Worm (Caenorhabditis elegans) whole organism, young adult: ENCODE data around the gene pals-23.

Experiments used
- B0019.2 ChIP-seq: fragments of 200-800 bp; sonication (Bioruptor generic); conservative IDR thresholded peaks from 2 replicates; pipeline ENCODE4 v1.3.6; 2022; ENCODE audit warnings: missing genetic modification reagents, missing genetic modification characterization, missing compliant biosample characterization
- F57A8.1 ChIP-seq: fragments of 200-800 bp; sonication (Bioruptor generic); optimal IDR thresholded peaks from 2 replicates; lab custom pipeline; 2018; ENCODE audit warnings: mild to moderate bottlenecking, missing genetic modification characterization, moderate library complexity, missing compliant biosample characterization
- F57C9.4 ChIP-seq: sonication (generic microtip); optimal IDR thresholded peaks from 2 replicates; lab custom pipeline; 2017; ENCODE audit warnings: mild to moderate bottlenecking, missing genetic modification characterization, missing compliant biosample characterization
- attf-3 ChIP-seq: fragments of 200-800 bp; sonication (Bioruptor generic); conservative IDR thresholded peaks from 2 replicates; pipeline ENCODE4 v1.3.6; 2022; ENCODE audit warnings: missing genetic modification reagents, missing genetic modification characterization, missing compliant biosample characterization
- attf-5 ChIP-seq: fragments of 200-800 bp; sonication (Bioruptor generic); optimal IDR thresholded peaks from 2 replicates; lab custom pipeline; 2018; ENCODE audit warnings: mild to moderate bottlenecking, missing genetic modification characterization, missing compliant biosample characterization
- chd-7 ChIP-seq: sonication (generic microtip); optimal IDR thresholded peaks from 2 replicates; lab custom pipeline; 2016; ENCODE audit warnings: mild to moderate bottlenecking, missing genetic modification characterization, moderate library complexity, missing compliant biosample characterization
- egl-44 ChIP-seq: fragments of 200-800 bp; sonication (Bioruptor generic); IDR thresholded peaks from 2 replicates; pipeline ENCODE4 v1.3.6; 2022; ENCODE audit warnings: missing genetic modification reagents, missing genetic modification characterization, missing compliant biosample characterization
- ets-4 ChIP-seq: fragments of 200-800 bp; sonication (Bioruptor generic); optimal IDR thresholded peaks from 2 replicates; lab custom pipeline; 2018; ENCODE audit warnings: mild to moderate bottlenecking, missing genetic modification characterization, missing compliant biosample characterization
- lsl-1 ChIP-seq: fragments of 200-800 bp; sonication (Bioruptor generic); optimal IDR thresholded peaks from 2 replicates; lab custom pipeline; 2018; ENCODE audit warnings: mild to moderate bottlenecking, missing genetic modification characterization, moderate library complexity, missing compliant biosample characterization
- pha-4 ChIP-seq: fragments of 150-350 bp; sonication (generic microtip); optimal IDR thresholded peaks from 2 replicates; lab custom pipeline; 2014; ENCODE audit warnings: missing biosample characterization, missing genetic modification reagents, missing genetic modification characterization
- unc-62 ChIP-seq: fragments of 150-350 bp; optimal IDR thresholded peaks from 2 replicates; lab custom pipeline; 2014; ENCODE audit warnings: missing biosample characterization, missing genetic modification reagents, missing genetic modification characterization
- zfh-2 ChIP-seq: fragments of 200-800 bp; sonication (Bioruptor generic); conservative IDR thresholded peaks from 2 replicates; pipeline ENCODE4 v1.3.6; 2022; ENCODE audit warnings: missing genetic modification reagents, missing genetic modification characterization, missing compliant biosample characterization

DNA sequence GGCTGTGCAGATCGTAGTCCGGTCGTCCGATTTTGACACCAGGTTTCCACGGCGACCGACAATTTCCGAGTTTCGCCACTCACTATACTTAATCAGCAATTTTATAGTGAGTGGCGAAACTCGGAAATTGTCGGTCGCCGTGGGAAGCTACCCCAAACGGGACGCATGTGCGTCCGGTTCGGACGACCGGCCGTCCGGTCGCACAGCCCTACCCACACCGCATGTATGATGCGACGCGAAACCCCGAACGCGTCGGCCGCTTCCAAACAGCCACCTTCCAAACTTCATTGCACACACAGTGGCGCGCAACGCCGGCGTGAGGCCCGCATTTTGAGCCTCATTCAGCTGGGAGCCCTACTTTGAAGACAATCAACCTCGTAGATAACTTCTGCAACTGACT is 26.5 kb downstream of the pals-23 start:
- TF ChIP-seq F57A8.1 (GFP tag; lab: Kevin White, UChicago) (no peak), egl-44 (no peak), chd-7 (tag; lab: Kevin White, UChicago) (no peak), pha-4 (tag; lab: Kevin White, UChicago) (no peak), attf-3 (GFP tag; lab: Robert Waterston, UW) (no peak), ets-4 (GFP tag; lab: Kevin White, UChicago) (no peak), lsl-1 (GFP tag; lab: Kevin White, UChicago) (no peak), attf-5 (GFP tag; lab: Kevin White, UChicago) (no peak), B0019.2 (no peak), zfh-2 (no peak), unc-62 (GFP tag; lab: Kevin White, UChicago) (no peak), F57C9.4 (tag; lab: Kevin White, UChicago) (no peak)
